Worm (Caenorhabditis elegans) whole organism, young adult: Measurements from ENCODE around the gene mel-46.

Experiments used
- C06A6.2 ChIP-seq: fragments of 200-800 bp; sonication (Bioruptor generic); conservative IDR thresholded peaks from 2 replicates; pipeline ENCODE4 v1.3.6; 2022; ENCODE audit warnings: missing genetic modification characterization, missing compliant biosample characterization
- F22D6.2 ChIP-seq: sonication (generic microtip); optimal IDR thresholded peaks from 2 replicates; lab custom pipeline; 2016; ENCODE audit warnings: mild to moderate bottlenecking, missing genetic modification characterization, missing compliant biosample characterization
- F23B12.7 ChIP-seq: sonication (generic microtip); optimal IDR thresholded peaks from 2 replicates; lab custom pipeline; 2017; ENCODE audit warnings: missing genetic modification characterization, mild to moderate bottlenecking, missing compliant biosample characterization, antibody characterized with exemption, moderate library complexity; ENCODE audit not compliant: insufficient read depth
- F37B4.10 ChIP-seq: fragments of 200-800 bp; sonication (Bioruptor generic); IDR thresholded peaks from 2 replicates; pipeline ENCODE4 v1.3.6; 2022; ENCODE audit warnings: missing genetic modification characterization, missing compliant biosample characterization
- F39B2.1 ChIP-seq: fragments of 200-800 bp; sonication (Bioruptor generic); IDR thresholded peaks from 2 replicates; pipeline ENCODE4 v1.3.6; 2022; ENCODE audit warnings: missing genetic modification reagents, missing genetic modification characterization, missing compliant biosample characterization
- F57A8.1 ChIP-seq: fragments of 200-800 bp; sonication (Bioruptor generic); optimal IDR thresholded peaks from 2 replicates; lab custom pipeline; 2018; ENCODE audit warnings: mild to moderate bottlenecking, missing genetic modification characterization, moderate library complexity, missing compliant biosample characterization
- T07F8.4 ChIP-seq: sonication (generic microtip); optimal IDR thresholded peaks from 2 replicates; lab custom pipeline; 2016; ENCODE audit warnings: mild to moderate bottlenecking, missing genetic modification characterization, moderate library complexity, missing compliant biosample characterization
- Y53G8AR.9 ChIP-seq: fragments of 200-800 bp; sonication (Bioruptor generic); conservative IDR thresholded peaks from 2 replicates; pipeline ENCODE4 v1.3.6; 2022; ENCODE audit warnings: missing genetic modification reagents, missing genetic modification characterization, missing compliant biosample characterization
- Y67H2A.10 ChIP-seq: fragments of 200-800 bp; sonication (Bioruptor generic); conservative IDR thresholded peaks from 2 replicates; pipeline ENCODE4 v1.3.6; 2022; ENCODE audit warnings: missing genetic modification reagents, missing genetic modification characterization, missing compliant biosample characterization
- ama-1 ChIP-seq, 3 experiments: fragments of 150-350 bp in 1 of 3; sonication (generic microtip) in 2 of 3; optimal IDR thresholded peaks; 2 replicates each; lab custom pipeline; 2014 to 2018; ENCODE audit warnings: missing biosample characterization in 2 of 3, missing genetic modification characterization in 2 of 3, missing genetic modification reagents in 2 of 3
- athp-1 ChIP-seq: sonication (generic microtip); optimal IDR thresholded peaks from 2 replicates; lab custom pipeline; 2017; ENCODE audit warnings: mild to moderate bottlenecking, missing genetic modification characterization, missing compliant biosample characterization
- attf-5 ChIP-seq: fragments of 200-800 bp; sonication (Bioruptor generic); optimal IDR thresholded peaks from 2 replicates; lab custom pipeline; 2018; ENCODE audit warnings: mild to moderate bottlenecking, missing genetic modification characterization, missing compliant biosample characterization
- attf-6 ChIP-seq: fragments of 200-800 bp; sonication (Bioruptor generic); IDR thresholded peaks from 2 replicates; pipeline ENCODE4 v1.3.6; 2022; ENCODE audit warnings: missing genetic modification reagents, missing genetic modification characterization, missing compliant biosample characterization
- ccch-3 ChIP-seq: fragments of 200-800 bp; sonication (Bioruptor generic); optimal IDR thresholded peaks from 2 replicates; lab custom pipeline; 2018; ENCODE audit warnings: mild to moderate bottlenecking, missing genetic modification characterization, missing compliant biosample characterization
- cebp-1 ChIP-seq, 2 experiments: fragments of 200-800 bp in 1 of 2; sonication (Bioruptor generic) in 1 of 2; sonication (generic microtip) in 1 of 2; IDR thresholded peaks in 1 of 2; optimal IDR thresholded peaks in 1 of 2; 2 replicates each; pipeline versions ENCODE4 v1.3.6 to Lab custom; 2017 to 2022; ENCODE audit warnings: missing compliant biosample characterization in 2 of 2, missing genetic modification characterization in 2 of 2, mild to moderate bottlenecking in 1 of 2, missing genetic modification reagents in 1 of 2, moderate library complexity in 1 of 2
- ceh-100 ChIP-seq: fragments of 200-800 bp; sonication (Bioruptor generic); IDR thresholded peaks from 2 replicates; pipeline ENCODE4 v1.3.6; 2022; ENCODE audit warnings: missing genetic modification reagents, missing genetic modification characterization, missing compliant biosample characterization
- ceh-58 ChIP-seq: fragments of 200-800 bp; sonication (Bioruptor generic); IDR thresholded peaks from 2 replicates; pipeline ENCODE4 v1.3.6; 2022; ENCODE audit warnings: missing genetic modification characterization, missing compliant biosample characterization
- dox-1 ChIP-seq: fragments of 200-800 bp; sonication (Bioruptor generic); IDR thresholded peaks from 2 replicates; pipeline ENCODE4 v1.3.6; 2022; ENCODE audit warnings: missing genetic modification reagents, missing genetic modification characterization, missing compliant biosample characterization
- efl-1 ChIP-seq: fragments of 150-350 bp; optimal IDR thresholded peaks from 2 replicates; lab custom pipeline; 2014; ENCODE audit warnings: missing biosample characterization, missing genetic modification reagents, missing genetic modification characterization
- ets-4 ChIP-seq: fragments of 200-800 bp; sonication (Bioruptor generic); optimal IDR thresholded peaks from 2 replicates; lab custom pipeline; 2018; ENCODE audit warnings: mild to moderate bottlenecking, missing genetic modification characterization, missing compliant biosample characterization
- hmg-1.2 ChIP-seq: fragments of 200-800 bp; sonication (Bioruptor generic); IDR thresholded peaks from 2 replicates; pipeline ENCODE4 v1.3.6; 2022; ENCODE audit warnings: missing genetic modification reagents, missing genetic modification characterization, missing compliant biosample characterization
- hsf-1 ChIP-seq: fragments of 200-800 bp; sonication (Bioruptor generic); IDR thresholded peaks from 2 replicates; pipeline ENCODE4 v1.3.6; 2022; ENCODE audit warnings: missing genetic modification reagents, missing genetic modification characterization, missing compliant biosample characterization
- lag-1 ChIP-seq: fragments of 200-800 bp; sonication (Bioruptor generic); IDR thresholded peaks from 2 replicates; pipeline ENCODE4 v1.3.6; 2022; ENCODE audit warnings: missing genetic modification reagents, missing genetic modification characterization, missing compliant biosample characterization
- let-607 ChIP-seq, 2 experiments: fragments of 200-800 bp in 1 of 2; sonication (Bioruptor generic) in 1 of 2; sonication (generic microtip) in 1 of 2; optimal IDR thresholded peaks; 2 replicates each; lab custom pipeline; 2016 to 2018; ENCODE audit warnings: mild to moderate bottlenecking in 2 of 2, missing compliant biosample characterization in 2 of 2, missing genetic modification characterization in 2 of 2, moderate library complexity in 2 of 2, missing genotype in 1 of 2
- lin-40 ChIP-seq: sonication (generic microtip); optimal IDR thresholded peaks from 2 replicates; lab custom pipeline; 2016; ENCODE audit warnings: missing genetic modification characterization, mild to moderate bottlenecking, missing compliant biosample characterization, missing genotype, missing genetic modification reagents
- lin-54 ChIP-seq: fragments of 200-800 bp; sonication (Bioruptor generic); optimal IDR thresholded peaks from 2 replicates; lab custom pipeline; 2018; ENCODE audit warnings: mild to moderate bottlenecking, missing genetic modification characterization, missing compliant biosample characterization
- lsl-1 ChIP-seq: fragments of 200-800 bp; sonication (Bioruptor generic); optimal IDR thresholded peaks from 2 replicates; lab custom pipeline; 2018; ENCODE audit warnings: mild to moderate bottlenecking, missing genetic modification characterization, moderate library complexity, missing compliant biosample characterization
- madf-3 ChIP-seq: fragments of 200-800 bp; sonication (Bioruptor generic); IDR thresholded peaks from 2 replicates; pipeline ENCODE4 v1.3.6; 2022; ENCODE audit warnings: missing genetic modification reagents, missing genetic modification characterization, missing compliant biosample characterization
- madf-6 ChIP-seq: fragments of 200-800 bp; sonication (Bioruptor generic); IDR thresholded peaks from 2 replicates; pipeline ENCODE4 v1.3.6; 2022; ENCODE audit warnings: missing genetic modification reagents, missing genetic modification characterization, missing compliant biosample characterization
- nfya-2 ChIP-seq: fragments of 200-800 bp; sonication (Bioruptor generic); IDR thresholded peaks from 2 replicates; pipeline ENCODE4 v1.3.6; 2022; ENCODE audit warnings: missing genetic modification reagents, missing genetic modification characterization, missing compliant biosample characterization
- nhr-80 ChIP-seq: sonication (generic microtip); optimal IDR thresholded peaks from 2 replicates; lab custom pipeline; 2016; ENCODE audit warnings: missing genetic modification characterization, missing compliant biosample characterization
- pbrm-1 ChIP-seq: fragments of 200-800 bp; sonication (Bioruptor generic); IDR thresholded peaks from 2 replicates; pipeline ENCODE4 v1.3.6; 2022; ENCODE audit warnings: missing genetic modification reagents, missing genetic modification characterization, missing compliant biosample characterization
- rpc-1 ChIP-seq, 2 experiments: fragments of 150-350 bp in 1 of 2; sonication (generic microtip) in 1 of 2; optimal IDR thresholded peaks; 2 replicates each; lab custom pipeline; 2014 to 2018; ENCODE audit warnings: missing biosample characterization in 1 of 2, missing genetic modification characterization in 1 of 2, missing genetic modification reagents in 1 of 2, missing genotype in 1 of 2
- snpc-1.1 ChIP-seq: sonication (generic microtip); optimal IDR thresholded peaks from 2 replicates; lab custom pipeline; 2017; ENCODE audit warnings: missing genetic modification characterization, mild to moderate bottlenecking, missing compliant biosample characterization, antibody characterized with exemption, moderate library complexity, missing genotype, missing genetic modification reagents; ENCODE audit not compliant: insufficient read depth
- snpc-1.3 ChIP-seq: sonication (generic microtip); optimal IDR thresholded peaks from 2 replicates; lab custom pipeline; 2017; ENCODE audit warnings: missing genetic modification characterization, mild to moderate bottlenecking, missing compliant biosample characterization, antibody characterized with exemption, moderate library complexity, missing genotype, missing genetic modification reagents; ENCODE audit not compliant: insufficient read depth
- snpc-3.4 ChIP-seq: sonication (generic microtip); optimal IDR thresholded peaks from 2 replicates; lab custom pipeline; 2017; ENCODE audit warnings: missing genetic modification characterization, mild to moderate bottlenecking, missing compliant biosample characterization, antibody characterized with exemption, moderate library complexity, missing genotype, missing genetic modification reagents
- snpc-4 ChIP-seq, 5 experiments: fragments of 150-350 bp in 1 of 5; sonication (generic microtip) in 4 of 5; optimal IDR thresholded peaks; 2 replicates each; lab custom pipeline; 2014 to 2018; ENCODE audit warnings: missing genetic modification characterization in 5 of 5, missing biosample characterization in 3 of 5, antibody characterized with exemption in 2 of 5, mild to moderate bottlenecking in 2 of 5, missing compliant biosample characterization in 2 of 5, missing genotype in 2 of 5, moderate library complexity in 2 of 5, missing genetic modification reagents in 1 of 5
- tbp1 ChIP-seq: fragments of 200-800 bp; sonication (Bioruptor generic); optimal IDR thresholded peaks from 2 replicates; lab custom pipeline; 2018; ENCODE audit warnings: mild to moderate bottlenecking, missing genetic modification characterization, missing compliant biosample characterization
- unc-130 ChIP-seq: sonication (generic microtip); optimal IDR thresholded peaks from 2 replicates; lab custom pipeline; 2016; ENCODE audit warnings: missing genetic modification reagents, missing genetic modification characterization, missing compliant biosample characterization
- zfh-2 ChIP-seq: fragments of 200-800 bp; sonication (Bioruptor generic); conservative IDR thresholded peaks from 2 replicates; pipeline ENCODE4 v1.3.6; 2022; ENCODE audit warnings: missing genetic modification reagents, missing genetic modification characterization, missing compliant biosample characterization
- ztf-18 ChIP-seq: sonication (generic microtip); optimal IDR thresholded peaks from 2 replicates; lab custom pipeline; 2016; ENCODE audit warnings: missing genotype, mild to moderate bottlenecking, missing genetic modification characterization, missing compliant biosample characterization
- ztf-26 ChIP-seq: sonication (generic microtip); optimal IDR thresholded peaks from 2 replicates; lab custom pipeline; 2017; ENCODE audit warnings: missing genetic modification characterization, missing compliant biosample characterization

mel-46 gene

DNA sequence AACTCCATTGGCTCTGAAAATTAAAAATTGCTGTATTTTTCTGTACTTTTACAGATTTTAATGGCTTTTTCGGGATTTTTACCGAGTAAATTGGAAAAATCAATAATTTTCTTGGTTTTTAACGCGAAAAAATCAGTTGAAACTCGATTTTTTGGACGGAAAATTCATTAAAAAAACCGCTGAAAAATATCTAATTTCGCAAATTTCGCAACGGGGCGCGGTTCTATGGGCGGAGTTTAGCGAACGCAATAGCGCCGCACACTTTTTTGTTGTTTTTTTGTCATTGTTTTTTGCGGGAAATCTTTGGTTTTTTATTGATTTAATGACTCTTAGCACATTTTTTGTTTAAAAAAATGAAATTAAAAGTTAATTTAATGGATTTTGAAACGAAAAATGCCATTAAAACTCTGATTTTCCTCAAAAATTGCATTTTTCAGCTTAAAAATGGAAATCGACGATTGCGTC lies at the start of gene mel-46, which contains the start of gene lsy-13:
TSS of gene mel-46 (minus strand) at position 51 of the 465 bp plus-strand sequence.
TSS of gene lsy-13 (plus strand) at position 440 of the 465 bp plus-strand sequence.
- TF ChIP-seq cebp-1 (GFP tag; IDR thresholded peaks at IDR 0.05; lab: Robert Waterston, UW) (peak; percentile 98), cebp-1 (tag; optimal IDR thresholded peaks at IDR 0.05; lab: Kevin White, UChicago) (peak; percentile 99), lin-54 (GFP tag; lab: Kevin White, UChicago) (peak; percentile 21), F22D6.2 (tag; lab: Kevin White, UChicago) (no peak), madf-3 (GFP tag; lab: Robert Waterston, UW) (peak; percentile 73; the same call in 1 of the 2 replicates), ccch-3 (GFP tag; lab: Kevin White, UChicago) (no peak), snpc-1.3 (tag; lab: Kevin White, UChicago) (peak; percentile 10), dox-1 (peak; percentile 65), snpc-3.4 (peak; percentile 34), madf-6 (GFP tag; lab: Robert Waterston, UW) (peak; percentile 68), athp-1 (tag; lab: Kevin White, UChicago) (no peak), rpc-1 (optimal IDR thresholded peaks at IDR 0.05; lab: Kevin White, UChicago) (peak; percentile 24), rpc-1 (tag; optimal IDR thresholded peaks at IDR 0.05; lab: Kevin White, UChicago) (no peak), C06A6.2 (peak; percentile 59; the same call in 1 of the 2 replicates), zfh-2 (GFP tag; lab: Robert Waterston, UW) (no peak), pbrm-1 (0 out of 2 replicates have a peak, but pooled peaks have one; percentile 35), lin-40 (tag; lab: Kevin White, UChicago) (peak; percentile 9), lsl-1 (peak; percentile 38), ceh-58 (no peak), tbp1 (GFP tag; lab: Kevin White, UChicago) (peak; percentile 48), attf-5 (peak; percentile 73), snpc-1.1 (tag; lab: Kevin White, UChicago) (peak; percentile 63), F23B12.7 (tag; lab: Kevin White, UChicago) (peak; percentile 42), Y53G8AR.9 (GFP tag; lab: Robert Waterston, UW) (0 out of 2 replicates have a peak, but pooled peaks have one; percentile 29), ceh-100 (GFP tag; lab: Robert Waterston, UW) (peak; percentile 54; the same call in 1 of the 2 replicates), ets-4 (GFP tag; lab: Kevin White, UChicago) (no peak), snpc-4 (GFP tag; optimal IDR thresholded peaks at IDR 0.05; lab: Kevin White, UChicago) (peak; percentile 63), snpc-4 (tag; optimal IDR thresholded peaks at IDR 0.05; lab: Kevin White, UChicago) (peak in 3 of 4 experiments; percentile 81 to 84 (median 82)), nhr-80 (peak; percentile 10), hsf-1 (GFP tag; lab: Robert Waterston, UW) (no peak), F57A8.1 (GFP tag; lab: Kevin White, UChicago) (no peak), F37B4.10 (no peak), hmg-1.2 (peak; percentile 33; the same call in 1 of the 2 replicates), efl-1 (GFP tag; lab: Kevin White, UChicago) (peak; percentile 66), ztf-18 (tag; lab: Kevin White, UChicago) (peak; percentile 55), attf-6 (GFP tag; lab: Robert Waterston, UW) (peak; percentile 60; the same call in 1 of the 2 replicates)

DNA sequence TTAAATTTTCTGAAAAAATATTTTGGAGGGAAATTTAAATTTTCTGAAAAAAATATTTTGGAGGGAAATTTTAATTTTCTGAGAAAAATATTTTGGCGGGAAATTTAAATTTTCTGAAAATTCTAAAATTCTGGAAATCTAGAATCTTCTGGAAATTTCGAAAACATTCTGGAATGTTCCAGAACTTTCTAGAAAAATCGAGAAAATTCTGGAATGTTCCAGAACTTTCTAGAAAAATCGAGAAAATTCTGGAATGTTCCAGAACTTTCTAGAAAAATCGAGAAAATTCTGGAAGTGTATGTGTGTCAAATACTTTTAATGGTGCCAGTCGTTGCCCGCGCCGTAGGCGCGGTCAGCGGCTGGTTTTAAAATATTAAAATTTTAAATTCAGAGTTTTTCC lies 47.5 kb upstream of the mel-46 start:
- TF ChIP-seq hsf-1 (GFP tag; lab: Robert Waterston, UW): peak; percentile 93

DNA sequence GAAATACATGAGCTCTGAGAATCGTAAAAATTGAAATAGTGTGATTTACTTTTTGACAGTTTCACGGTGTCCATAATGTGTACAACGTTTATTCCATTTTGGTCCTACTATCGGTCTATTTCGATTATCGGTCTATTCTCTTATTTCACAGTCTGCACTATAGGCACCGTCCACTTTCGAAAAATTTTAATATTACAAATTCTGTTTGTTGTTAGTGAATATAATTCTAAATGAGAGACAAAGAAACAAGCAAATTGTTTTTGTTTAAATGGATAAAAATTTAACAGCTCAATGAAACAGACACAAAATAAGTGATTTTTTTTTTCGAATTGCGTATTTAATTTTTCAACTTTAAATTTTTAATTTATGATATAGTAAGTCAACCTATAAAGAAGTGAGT lies 34.9 kb upstream of the mel-46 start:
- no peak for TF ChIP-seq nfya-2
- no peak for TF ChIP-seq tbp1 (GFP tag; lab: Kevin White, UChicago)
- no peak for TF ChIP-seq lin-40 (tag; lab: Kevin White, UChicago)
- TF ChIP-seq ama-1 (optimal IDR thresholded peaks at IDR 0.05; lab: Kevin White, UChicago): no peak
- no peak for TF ChIP-seq ama-1 (GFP tag; optimal IDR thresholded peaks at IDR 0.05; lab: Kevin White, UChicago)
- no peak for TF ChIP-seq unc-130 (GFP tag; lab: Kevin White, UChicago)
- TF ChIP-seq ztf-26 (tag; lab: Kevin White, UChicago): no peak
- TF ChIP-seq efl-1 (GFP tag; lab: Kevin White, UChicago): no peak
- TF ChIP-seq let-607 (tag; optimal IDR thresholded peaks at IDR 0.05; lab: Kevin White, UChicago): no peak
- no peak for TF ChIP-seq T07F8.4 (tag; lab: Kevin White, UChicago)
- no peak for TF ChIP-seq ceh-58
- TF ChIP-seq F39B2.1 (GFP tag; lab: Robert Waterston, UW): no peak
- TF ChIP-seq F22D6.2 (tag; lab: Kevin White, UChicago): no peak
- no peak for TF ChIP-seq lag-1 (GFP tag; lab: Robert Waterston, UW)
- no peak for TF ChIP-seq Y67H2A.10 (GFP tag; lab: Robert Waterston, UW)
